Worm (Caenorhabditis elegans) whole organism, L4 larva: ENCODE data around the gene R10D12.8.
A peak's percentile ranks its signal among the peaks of the same experiment; 100 is the strongest.

Source experiments
- ces-1 ChIP-seq: fragments of 150-350 bp; sonication (generic microtip); optimal IDR thresholded peaks from 4 replicates; lab custom pipeline; 2014; ENCODE audit warnings: missing biosample characterization, missing genetic modification reagents, missing genetic modification characterization
- daf-12 ChIP-seq: fragments of 150-350 bp; optimal IDR thresholded peaks from 2 replicates; lab custom pipeline; 2014; ENCODE audit warnings: missing biosample characterization, missing genetic modification reagents, missing genetic modification characterization
- lsy-2 ChIP-seq, 2 experiments: fragments of 150-350 bp in 1 of 2; sonication (generic microtip) in 1 of 2; optimal IDR thresholded peaks; 2 replicates each; lab custom pipeline; 2014 to 2017; ENCODE audit warnings: missing biosample characterization in 2 of 2, missing genetic modification characterization in 2 of 2
- mep-1 ChIP-seq: fragments of 150-350 bp; sonication (generic microtip); optimal IDR thresholded peaks from 3 replicates; lab custom pipeline; 2014; ENCODE audit warnings: missing biosample characterization, missing genetic modification characterization
- tag-97 ChIP-seq: fragments of 200-800 bp; sonication (Bioruptor generic); IDR thresholded peaks from 2 replicates; pipeline ENCODE4 v1.3.6; 2022; ENCODE audit warnings: missing genetic modification characterization, missing compliant biosample characterization
- unc-62 ChIP-seq, 3 experiments: fragments of 150-350 bp in 1 of 3; sonication (generic microtip); optimal IDR thresholded peaks in 2 of 3; peaks in 1 of 3; 1 replicate in 1 of 3; 2 replicates in 2 of 3; lab custom pipeline; 2014 to 2017; ENCODE audit warnings: missing biosample characterization in 3 of 3, missing genetic modification characterization in 3 of 3, missing genetic modification reagents in 3 of 3, missing genotype in 1 of 3

DNA sequence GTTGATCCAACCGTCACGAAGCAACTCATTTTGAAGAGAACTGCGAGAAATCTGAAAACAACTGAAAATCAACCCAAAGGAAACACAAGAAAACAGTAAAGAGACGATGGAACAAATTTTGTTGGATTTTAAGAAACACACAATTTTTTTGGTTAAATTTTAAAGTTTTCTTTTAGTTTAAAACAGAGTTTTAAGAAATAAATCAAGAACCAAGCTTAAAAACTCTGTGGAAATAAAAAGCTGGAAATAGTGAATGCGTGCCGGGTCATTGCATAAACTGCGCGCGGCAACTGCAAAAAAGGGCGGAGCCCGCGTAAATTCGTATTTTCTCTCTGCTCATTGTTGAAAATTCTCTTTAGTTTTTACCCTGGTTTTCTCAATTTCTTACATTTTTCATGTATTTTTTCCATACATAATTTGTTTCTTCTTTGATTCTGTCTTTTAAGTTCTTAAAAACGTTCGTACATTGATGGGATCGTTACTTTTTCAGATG, 8.9 kb upstream of the R10D12.8 start, which contains the start of the genes algn-13 and R10D12.13:
- TF ChIP-seq unc-62 (GFP tag; optimal IDR thresholded peaks at IDR 0.05 in 1 of 2; lab: Kevin White, UChicago) (no peak), unc-62 (tag; optimal IDR thresholded peaks at IDR 0.05; lab: Kevin White, UChicago) (no peak), daf-12 (tag; lab: Kevin White, UChicago) (no peak), tag-97 (GFP tag; lab: Robert Waterston, UW) (no peak), mep-1 (tag; lab: Kevin White, UChicago) (no peak), ces-1 (GFP tag; lab: Kevin White, UChicago) (peak; percentile 5), lsy-2 (tag; optimal IDR thresholded peaks at IDR 0.05; lab: Kevin White, UChicago) (no peak)
